Fruit fly (Drosophila melanogaster): ENCODE data around the gene tex.

- no peak for TF ChIP-seq h (optimal IDR thresholded peaks at IDR 0.05)
- TF ChIP-seq psq (optimal IDR thresholded peaks at IDR 0.05), result no peak
- no peak for TF ChIP-seq Sin3A (optimal IDR thresholded peaks at IDR 0.05)
- TF ChIP-seq Myc (optimal IDR thresholded peaks at IDR 0.05), result no peak
- no peak for TF ChIP-seq insv (optimal IDR thresholded peaks at IDR 0.05)
- no peak for TF ChIP-seq ttk (optimal IDR thresholded peaks at IDR 0.05)
Measured at dm6 chr3R:8329628-8330027, 21.2 kb upstream of the tex start.
